Fruit fly (Drosophila melanogaster): ENCODE data around the gene CG33099.

dm6 chr3R:22569888-22570287, 39.5 kb upstream of the CG33099 start, which contains the start of gene CG33110:
- no peak for TF ChIP-seq CTCF (optimal IDR thresholded peaks at IDR 0.05)
- TF ChIP-seq CG8478 (optimal IDR thresholded peaks at IDR 0.05) = no peak
